Worm (Caenorhabditis elegans) whole organism, young adult: ENCODE measurements around the gene F13E9.16.

Source experiments
- B0035.1 ChIP-seq: sonication (generic microtip); optimal IDR thresholded peaks from 2 replicates; lab custom pipeline; 2016; ENCODE audit warnings: missing genetic modification characterization, mild to moderate bottlenecking, missing compliant biosample characterization, missing genotype, missing genetic modification reagents
- B0261.1 ChIP-seq: sonication (generic microtip); optimal IDR thresholded peaks from 2 replicates; lab custom pipeline; 2016; ENCODE audit warnings: mild to moderate bottlenecking, missing genetic modification characterization, moderate library complexity, missing compliant biosample characterization
- B0336.3 ChIP-seq: fragments of 200-800 bp; sonication (Bioruptor generic); IDR thresholded peaks from 2 replicates; pipeline ENCODE4 v1.3.6; 2022; ENCODE audit warnings: missing genetic modification characterization, missing compliant biosample characterization
- F22D6.2 ChIP-seq: sonication (generic microtip); optimal IDR thresholded peaks from 2 replicates; lab custom pipeline; 2016; ENCODE audit warnings: mild to moderate bottlenecking, missing genetic modification characterization, missing compliant biosample characterization
- F37B4.10 ChIP-seq: fragments of 200-800 bp; sonication (Bioruptor generic); IDR thresholded peaks from 2 replicates; pipeline ENCODE4 v1.3.6; 2022; ENCODE audit warnings: missing genetic modification characterization, missing compliant biosample characterization
- F57A8.1 ChIP-seq: fragments of 200-800 bp; sonication (Bioruptor generic); optimal IDR thresholded peaks from 2 replicates; lab custom pipeline; 2018; ENCODE audit warnings: mild to moderate bottlenecking, missing genetic modification characterization, moderate library complexity, missing compliant biosample characterization
- F57C9.4 ChIP-seq: sonication (generic microtip); optimal IDR thresholded peaks from 2 replicates; lab custom pipeline; 2017; ENCODE audit warnings: mild to moderate bottlenecking, missing genetic modification characterization, missing compliant biosample characterization
- K11D2.4 ChIP-seq: fragments of 200-800 bp; sonication (Bioruptor generic); IDR thresholded peaks from 2 replicates; pipeline ENCODE4 v1.3.6; 2022; ENCODE audit warnings: missing genetic modification reagents, missing genetic modification characterization, missing compliant biosample characterization
- T26A5.8 ChIP-seq: sonication (generic microtip); optimal IDR thresholded peaks from 2 replicates; lab custom pipeline; 2016; ENCODE audit warnings: missing genetic modification characterization, missing compliant biosample characterization
- Y53F4B.3 ChIP-seq: fragments of 200-800 bp; sonication (Bioruptor generic); IDR thresholded peaks from 2 replicates; pipeline ENCODE4 v1.3.6; 2022; ENCODE audit warnings: missing genetic modification reagents, missing genetic modification characterization, missing compliant biosample characterization
- Y53G8AR.9 ChIP-seq: fragments of 200-800 bp; sonication (Bioruptor generic); conservative IDR thresholded peaks from 2 replicates; pipeline ENCODE4 v1.3.6; 2022; ENCODE audit warnings: missing genetic modification reagents, missing genetic modification characterization, missing compliant biosample characterization
- akir-1 ChIP-seq: fragments of 200-800 bp; sonication (Bioruptor generic); optimal IDR thresholded peaks from 2 replicates; lab custom pipeline; 2018; ENCODE audit warnings: mild to moderate bottlenecking, missing genetic modification characterization, moderate library complexity, missing compliant biosample characterization
- aptf-2 ChIP-seq: fragments of 200-800 bp; sonication (Bioruptor generic); conservative IDR thresholded peaks from 2 replicates; pipeline ENCODE4 v1.3.6; 2022; ENCODE audit warnings: missing genetic modification reagents, missing genetic modification characterization, missing compliant biosample characterization
- aptf-3 ChIP-seq: fragments of 200-800 bp; sonication (Bioruptor generic); IDR thresholded peaks from 2 replicates; pipeline ENCODE4 v1.3.6; 2022; ENCODE audit warnings: missing genetic modification characterization, missing compliant biosample characterization
- atf-7 ChIP-seq: sonication (generic microtip); optimal IDR thresholded peaks from 2 replicates; lab custom pipeline; 2017; ENCODE audit warnings: mild to moderate bottlenecking, missing genetic modification characterization, missing compliant biosample characterization
- athp-1 ChIP-seq: sonication (generic microtip); optimal IDR thresholded peaks from 2 replicates; lab custom pipeline; 2017; ENCODE audit warnings: mild to moderate bottlenecking, missing genetic modification characterization, missing compliant biosample characterization
- attf-3 ChIP-seq: fragments of 200-800 bp; sonication (Bioruptor generic); conservative IDR thresholded peaks from 2 replicates; pipeline ENCODE4 v1.3.6; 2022; ENCODE audit warnings: missing genetic modification reagents, missing genetic modification characterization, missing compliant biosample characterization
- attf-5 ChIP-seq: fragments of 200-800 bp; sonication (Bioruptor generic); optimal IDR thresholded peaks from 2 replicates; lab custom pipeline; 2018; ENCODE audit warnings: mild to moderate bottlenecking, missing genetic modification characterization, missing compliant biosample characterization
- cebp-2 ChIP-seq: fragments of 200-800 bp; sonication (Bioruptor generic); IDR thresholded peaks from 2 replicates; pipeline ENCODE4 v1.3.6; 2022; ENCODE audit warnings: missing genetic modification characterization, missing compliant biosample characterization
- ceh-100 ChIP-seq: fragments of 200-800 bp; sonication (Bioruptor generic); IDR thresholded peaks from 2 replicates; pipeline ENCODE4 v1.3.6; 2022; ENCODE audit warnings: missing genetic modification reagents, missing genetic modification characterization, missing compliant biosample characterization
- ceh-40 ChIP-seq: fragments of 200-800 bp; sonication (Bioruptor generic); IDR thresholded peaks from 2 replicates; pipeline ENCODE4 v1.3.6; 2022; ENCODE audit warnings: missing genetic modification characterization, missing compliant biosample characterization
- dox-1 ChIP-seq: fragments of 200-800 bp; sonication (Bioruptor generic); IDR thresholded peaks from 2 replicates; pipeline ENCODE4 v1.3.6; 2022; ENCODE audit warnings: missing genetic modification reagents, missing genetic modification characterization, missing compliant biosample characterization
- dpl-1 ChIP-seq: fragments of 150-350 bp; optimal IDR thresholded peaks from 2 replicates; lab custom pipeline; 2014; ENCODE audit warnings: missing biosample characterization, missing genetic modification reagents, missing genetic modification characterization
- egl-44 ChIP-seq: fragments of 200-800 bp; sonication (Bioruptor generic); IDR thresholded peaks from 2 replicates; pipeline ENCODE4 v1.3.6; 2022; ENCODE audit warnings: missing genetic modification reagents, missing genetic modification characterization, missing compliant biosample characterization
- egrh-3 ChIP-seq: fragments of 200-800 bp; sonication (Bioruptor generic); IDR thresholded peaks from 2 replicates; pipeline ENCODE4 v1.3.6; 2022; ENCODE audit warnings: missing genetic modification reagents, missing genetic modification characterization, missing compliant biosample characterization
- ekl-4 ChIP-seq: fragments of 200-800 bp; sonication (Bioruptor generic); IDR thresholded peaks from 2 replicates; pipeline ENCODE4 v1.3.6; 2022; ENCODE audit warnings: missing genetic modification reagents, missing genetic modification characterization, missing compliant biosample characterization
- ets-4 ChIP-seq: fragments of 200-800 bp; sonication (Bioruptor generic); optimal IDR thresholded peaks from 2 replicates; lab custom pipeline; 2018; ENCODE audit warnings: mild to moderate bottlenecking, missing genetic modification characterization, missing compliant biosample characterization
- hlh-26 ChIP-seq: fragments of 200-800 bp; sonication (Bioruptor generic); conservative IDR thresholded peaks from 2 replicates; pipeline ENCODE4 v1.3.6; 2022; ENCODE audit warnings: missing genetic modification reagents, missing genetic modification characterization, missing compliant biosample characterization
- lsl-1 ChIP-seq: fragments of 200-800 bp; sonication (Bioruptor generic); optimal IDR thresholded peaks from 2 replicates; lab custom pipeline; 2018; ENCODE audit warnings: mild to moderate bottlenecking, missing genetic modification characterization, moderate library complexity, missing compliant biosample characterization
- madf-3 ChIP-seq: fragments of 200-800 bp; sonication (Bioruptor generic); IDR thresholded peaks from 2 replicates; pipeline ENCODE4 v1.3.6; 2022; ENCODE audit warnings: missing genetic modification reagents, missing genetic modification characterization, missing compliant biosample characterization
- mes-4 ChIP-seq: sonication (generic microtip); optimal IDR thresholded peaks from 2 replicates; lab custom pipeline; 2016; ENCODE audit warnings: missing genotype, missing genetic modification characterization, missing compliant biosample characterization
- nfya-1 ChIP-seq: sonication (generic microtip); optimal IDR thresholded peaks from 2 replicates; lab custom pipeline; 2017; ENCODE audit warnings: antibody characterized with exemption, missing compliant biosample characterization, missing genetic modification characterization, borderline replicate concordance; ENCODE audit not compliant: insufficient read depth
- nhr-80 ChIP-seq: sonication (generic microtip); optimal IDR thresholded peaks from 2 replicates; lab custom pipeline; 2016; ENCODE audit warnings: missing genetic modification characterization, missing compliant biosample characterization
- pbrm-1 ChIP-seq: fragments of 200-800 bp; sonication (Bioruptor generic); IDR thresholded peaks from 2 replicates; pipeline ENCODE4 v1.3.6; 2022; ENCODE audit warnings: missing genetic modification reagents, missing genetic modification characterization, missing compliant biosample characterization
- rpc-1 ChIP-seq, 2 experiments: fragments of 150-350 bp in 1 of 2; sonication (generic microtip) in 1 of 2; optimal IDR thresholded peaks; 2 replicates each; lab custom pipeline; 2014 to 2018; ENCODE audit warnings: missing biosample characterization in 1 of 2, missing genetic modification characterization in 1 of 2, missing genetic modification reagents in 1 of 2, missing genotype in 1 of 2
- sdz-38 ChIP-seq: sonication (generic microtip); optimal IDR thresholded peaks from 2 replicates; lab custom pipeline; 2016; ENCODE audit warnings: missing genotype, missing genetic modification characterization, missing compliant biosample characterization
- sea-2 ChIP-seq: fragments of 200-800 bp; sonication (Bioruptor generic); IDR thresholded peaks from 2 replicates; pipeline ENCODE4 v1.3.6; 2022; ENCODE audit warnings: missing genetic modification characterization, missing compliant biosample characterization
- snpc-4 ChIP-seq, 5 experiments: fragments of 150-350 bp in 1 of 5; sonication (generic microtip) in 4 of 5; optimal IDR thresholded peaks; 2 replicates each; lab custom pipeline; 2014 to 2018; ENCODE audit warnings: missing genetic modification characterization in 5 of 5, missing biosample characterization in 3 of 5, antibody characterized with exemption in 2 of 5, mild to moderate bottlenecking in 2 of 5, missing compliant biosample characterization in 2 of 5, missing genotype in 2 of 5, moderate library complexity in 2 of 5, missing genetic modification reagents in 1 of 5
- tbp1 ChIP-seq: fragments of 200-800 bp; sonication (Bioruptor generic); optimal IDR thresholded peaks from 2 replicates; lab custom pipeline; 2018; ENCODE audit warnings: mild to moderate bottlenecking, missing genetic modification characterization, missing compliant biosample characterization
- tbx-9 ChIP-seq: sonication (generic microtip); optimal IDR thresholded peaks from 2 replicates; lab custom pipeline; 2016; ENCODE audit warnings: borderline replicate concordance, missing genetic modification characterization, inconsistent platforms, missing compliant biosample characterization
- xnd-1 ChIP-seq: sonication (generic microtip); optimal IDR thresholded peaks from 2 replicates; lab custom pipeline; 2016; ENCODE audit warnings: missing genotype, missing genetic modification reagents, missing genetic modification characterization, missing compliant biosample characterization
- ztf-18 ChIP-seq: sonication (generic microtip); optimal IDR thresholded peaks from 2 replicates; lab custom pipeline; 2016; ENCODE audit warnings: missing genotype, mild to moderate bottlenecking, missing genetic modification characterization, missing compliant biosample characterization
- ztf-22 ChIP-seq: fragments of 200-800 bp; sonication (Bioruptor generic); optimal IDR thresholded peaks from 2 replicates; lab custom pipeline; 2018; ENCODE audit warnings: mild to moderate bottlenecking, missing genetic modification characterization, moderate library complexity, missing compliant biosample characterization
- ztf-28 ChIP-seq: fragments of 200-800 bp; sonication (Bioruptor generic); IDR thresholded peaks from 2 replicates; pipeline ENCODE4 v1.3.6; 2022; ENCODE audit warnings: missing genetic modification reagents, missing genetic modification characterization, missing compliant biosample characterization
- ztf-3 ChIP-seq: fragments of 200-800 bp; sonication (Bioruptor generic); optimal IDR thresholded peaks from 2 replicates; lab custom pipeline; 2018; ENCODE audit warnings: mild to moderate bottlenecking, missing genetic modification characterization, missing compliant biosample characterization

F13E9.16 gene

ce11 chrIV:10933777-10934546 lies 46.8 kb upstream of the F13E9.16 start (continued):
- TF ChIP-seq F22D6.2 (tag; lab: Kevin White, UChicago): no peak
- no peak for TF ChIP-seq tbp1
- TF ChIP-seq aptf-2 (GFP tag; lab: Robert Waterston, UW): no peak
- TF ChIP-seq Y53G8AR.9 (GFP tag; lab: Robert Waterston, UW): peak; percentile 91
- no peak for TF ChIP-seq mes-4 (tag; lab: Kevin White, UChicago)
- TF ChIP-seq ekl-4: peak; percentile 46; the same call in 1 of the 2 replicates
- peak; percentile 84 for TF ChIP-seq B0336.3 (GFP tag; lab: Robert Waterston, UW)
- TF ChIP-seq F57A8.1 (GFP tag; lab: Kevin White, UChicago): no peak
- TF ChIP-seq Y53F4B.3 (GFP tag; lab: Robert Waterston, UW): no peak
- TF ChIP-seq madf-3: no peak
- TF ChIP-seq pbrm-1: peak; percentile 58; the same call in 1 of the 2 replicates
- peak; percentile 70 for TF ChIP-seq atf-7 (tag; lab: Kevin White, UChicago)
- no peak for TF ChIP-seq nfya-1
- peak; percentile 63; the same call in 1 of the 2 replicates for TF ChIP-seq K11D2.4
- TF ChIP-seq ets-4 (GFP tag; lab: Kevin White, UChicago): peak; percentile 14
- TF ChIP-seq ztf-22: no peak
- TF ChIP-seq aptf-3: no peak; the same call in 1 of the 2 replicates
- TF ChIP-seq athp-1 (tag; lab: Kevin White, UChicago): peak; percentile 90
- TF ChIP-seq ztf-3 (GFP tag; lab: Kevin White, UChicago): no peak
- no peak for TF ChIP-seq tbx-9 (tag; lab: Kevin White, UChicago)
- TF ChIP-seq B0261.1 (tag; lab: Kevin White, UChicago): peak; percentile 3
- TF ChIP-seq B0035.1: peak; percentile 33
- TF ChIP-seq xnd-1: no peak
- TF ChIP-seq nhr-80 (tag; lab: Kevin White, UChicago): peak; percentile 0
- TF ChIP-seq hlh-26 (GFP tag; lab: Robert Waterston, UW): no peak
- TF ChIP-seq egrh-3 (GFP tag; lab: Robert Waterston, UW): no peak

ce11 chrIV:10933062-10933552 lies 45.9 kb upstream of the F13E9.16 start, which contains the start of the genes dnc-1 and lsm-7:
dnc-1 (minus strand) TSS chrIV:10933203.
lsm-7 (plus strand) TSS chrIV:10933502.
- peak; percentile 56 for TF ChIP-seq dpl-1 (GFP tag; lab: Kevin White, UChicago)
- TF ChIP-seq dox-1 (GFP tag; lab: Robert Waterston, UW): peak; percentile 85
- no peak for TF ChIP-seq rpc-1 (optimal IDR thresholded peaks at IDR 0.05; lab: Kevin White, UChicago)
- TF ChIP-seq rpc-1 (tag; optimal IDR thresholded peaks at IDR 0.05; lab: Kevin White, UChicago): no peak
- TF ChIP-seq ceh-40 (GFP tag; lab: Robert Waterston, UW): no peak
- TF ChIP-seq ztf-28: no peak
- TF ChIP-seq Y53F4B.3 (GFP tag; lab: Robert Waterston, UW): no peak
- TF ChIP-seq cebp-2: no peak
- no peak for TF ChIP-seq ceh-100 (GFP tag; lab: Robert Waterston, UW)
- peak; percentile 18 for TF ChIP-seq athp-1 (tag; lab: Kevin White, UChicago)
- no peak for TF ChIP-seq F37B4.10 (GFP tag; lab: Robert Waterston, UW)
- no peak for TF ChIP-seq snpc-4 (GFP tag; optimal IDR thresholded peaks at IDR 0.05; lab: Kevin White, UChicago)
- peak; percentile 1 to 54 (median 45) for TF ChIP-seq snpc-4 (tag; optimal IDR thresholded peaks at IDR 0.05; lab: Kevin White, UChicago)
- TF ChIP-seq attf-5 (GFP tag; lab: Kevin White, UChicago): peak; percentile 96
- TF ChIP-seq sea-2 (GFP tag; lab: Robert Waterston, UW): no peak
- TF ChIP-seq akir-1: no peak
- TF ChIP-seq ekl-4: 0 out of 2 replicates have a peak, but pooled peaks have one; percentile 13
- peak; percentile 67 for TF ChIP-seq nhr-80 (tag; lab: Kevin White, UChicago)
- TF ChIP-seq ztf-18: peak; percentile 94
- no peak for TF ChIP-seq mes-4 (tag; lab: Kevin White, UChicago)
- TF ChIP-seq egl-44: 0 out of 2 replicates have a peak, but pooled peaks have one; percentile 31
- no peak for TF ChIP-seq F57C9.4 (tag; lab: Kevin White, UChicago)
- TF ChIP-seq nfya-1: no peak
- TF ChIP-seq sdz-38: no peak
- no peak for TF ChIP-seq attf-3 (GFP tag; lab: Robert Waterston, UW)
- no peak for TF ChIP-seq T26A5.8 (tag; lab: Kevin White, UChicago)
- TF ChIP-seq lsl-1 (GFP tag; lab: Kevin White, UChicago): peak; percentile 51
